In genomic region chrX:15173303-15173904, ce11 we compare ENCODE assay signal across 2 worm cellular contexts.
TF ChIP-seq lines count a peak whose summit lies in the region.

TSS of gene ucr-2.2 (plus strand) at chrX:15173904.

TF ChIP-seq in whole organism, L1 larva, 84 proteins besides CTCF, POLR2A, EP300 and RAD21 (continued from another document):
- no peak for TF ChIP-seq Y116A8C.19 (tag; optimal IDR thresholded peaks at IDR 0.05; lab: Kevin White, UChicago; ENCODE audit: borderline replicate concordance)
- TF ChIP-seq ztf-4 (tag; optimal IDR thresholded peaks at IDR 0.05; lab: Kevin White, UChicago) = peak; percentile 64
- TF ChIP-seq C16A3.4 (tag; optimal IDR thresholded peaks at IDR 0.05; lab: Kevin White, UChicago) = peak; percentile 91
- TF ChIP-seq ets-5 (GFP tag; IDR thresholded peaks at IDR 0.05; lab: Robert Waterston, UW) = no peak
- peak; percentile 67 to 71 for TF ChIP-seq efl-1 (optimal IDR thresholded peaks at IDR 0.05; lab: Kevin White, UChicago)
- TF ChIP-seq efl-1 (GFP tag; optimal IDR thresholded peaks at IDR 0.05 in 1 of 2; lab: Kevin White, UChicago) = peak; percentile 64 to 97
- TF ChIP-seq blmp-1 (tag; optimal IDR thresholded peaks at IDR 0.05; lab: Kevin White, UChicago) = peak; percentile 76
- TF ChIP-seq nhr-71 (tag; optimal IDR thresholded peaks at IDR 0.05; lab: Kevin White, UChicago) = peak; percentile 91
- TF ChIP-seq nhr-19 (GFP tag; conservative IDR thresholded peaks at IDR 0.05; lab: Robert Waterston, UW) = peak; percentile 87
- peak; percentile 91 for TF ChIP-seq snu-23 (GFP tag; optimal IDR thresholded peaks at IDR 0.05; lab: Kevin White, UChicago)
- TF ChIP-seq xbp-1 (tag; optimal IDR thresholded peaks at IDR 0.05; lab: Kevin White, UChicago) = peak; percentile 87
- peak; percentile 87 for TF ChIP-seq nhr-90 (tag; optimal IDR thresholded peaks at IDR 0.05; lab: Kevin White, UChicago; ENCODE audit: poor library complexity)
- TF ChIP-seq tlp-1 (tag; optimal IDR thresholded peaks at IDR 0.05; lab: Kevin White, UChicago) = no peak
- TF ChIP-seq ceh-8 (GFP tag; optimal IDR thresholded peaks at IDR 0.05; lab: Kevin White, UChicago) = peak; percentile 43
- TF ChIP-seq lsy-2 (tag; optimal IDR thresholded peaks at IDR 0.05; lab: Kevin White, UChicago) = peak; percentile 86 to 88
- peak; percentile 88 for TF ChIP-seq dsc-1 (tag; optimal IDR thresholded peaks at IDR 0.05; lab: Kevin White, UChicago)
- peak in 1 of 2 experiments; percentile 72 for TF ChIP-seq mdl-1 (tag; optimal IDR thresholded peaks at IDR 0.05; lab: Kevin White, UChicago)
- TF ChIP-seq ceh-82 (tag; optimal IDR thresholded peaks at IDR 0.05; lab: Kevin White, UChicago) = peak; percentile 11 to 63 (median 59)
- peak; percentile 80 for TF ChIP-seq grh-1 (GFP tag; IDR thresholded peaks at IDR 0.05; lab: Robert Waterston, UW)
- no peak for TF ChIP-seq nhr-28 (tag; optimal IDR thresholded peaks at IDR 0.05; lab: Kevin White, UChicago)
- peak; percentile 85 for TF ChIP-seq tbx-2 (tag; optimal IDR thresholded peaks at IDR 0.05; lab: Kevin White, UChicago)
- peak; percentile 76 for TF ChIP-seq lin-39 (tag; optimal IDR thresholded peaks at IDR 0.05; lab: Kevin White, UChicago)
- no peak for TF ChIP-seq alr-1 (tag; optimal IDR thresholded peaks at IDR 0.05; lab: Kevin White, UChicago; ENCODE audit: borderline replicate concordance)

TF ChIP-seq in whole organism, young adult, 124 proteins besides CTCF, POLR2A, EP300 and RAD21 (continued from another document):
- TF ChIP-seq ztf-25 (GFP tag; IDR thresholded peaks at IDR 0.05; lab: Robert Waterston, UW) (no peak), Y53G8AR.9 (GFP tag; conservative IDR thresholded peaks at IDR 0.05; lab: Robert Waterston, UW) (peak; percentile 64; the same call in 1 of the 2 replicates)
